Worm (Caenorhabditis elegans) whole organism, L1 larva: ENCODE results near the gene T24C4.5.

Experiments
- C16A3.4 ChIP-seq: fragments of 150-350 bp; optimal IDR thresholded peaks from 2 replicates; lab custom pipeline; 2014; ENCODE audit warnings: missing biosample characterization, missing genetic modification characterization
- C34B4.2 ChIP-seq: sonication (generic microtip); optimal IDR thresholded peaks from 2 replicates; lab custom pipeline; 2017; ENCODE audit warnings: mild to moderate bottlenecking, missing genetic modification characterization, missing compliant biosample characterization
- F16B12.6 ChIP-seq: fragments of 150-350 bp; optimal IDR thresholded peaks from 2 replicates; lab custom pipeline; 2014; ENCODE audit warnings: missing biosample characterization, missing genetic modification characterization
- alr-1 ChIP-seq: fragments of 200-800 bp; sonication (Bioruptor generic); optimal IDR thresholded peaks from 2 replicates; lab custom pipeline; 2018; ENCODE audit warnings: borderline replicate concordance, mild to moderate bottlenecking, missing genetic modification characterization, missing compliant biosample characterization
- aly-2 ChIP-seq: fragments of 150-350 bp; optimal IDR thresholded peaks from 2 replicates; lab custom pipeline; 2014; ENCODE audit warnings: missing biosample characterization, missing genetic modification characterization
- blmp-1 ChIP-seq: fragments of 150-350 bp; optimal IDR thresholded peaks from 2 replicates; lab custom pipeline; 2014; ENCODE audit warnings: missing biosample characterization, missing genetic modification characterization
- ceh-82 ChIP-seq, 3 experiments: fragments of 150-350 bp in 1 of 3; sonication (generic microtip) in 2 of 3; optimal IDR thresholded peaks; 2 replicates each; lab custom pipeline; 2014 to 2017; ENCODE audit warnings: missing biosample characterization in 3 of 3, missing genetic modification characterization in 3 of 3
- ceh-90 ChIP-seq: sonication (generic microtip); optimal IDR thresholded peaks from 2 replicates; lab custom pipeline; 2016; ENCODE audit warnings: missing genetic modification characterization, missing compliant biosample characterization
- ces-1 ChIP-seq: fragments of 150-350 bp; optimal IDR thresholded peaks from 2 replicates; lab custom pipeline; 2014; ENCODE audit warnings: missing biosample characterization, missing genetic modification reagents, missing genetic modification characterization
- efl-1 ChIP-seq, 4 experiments: fragments of 150-350 bp; optimal IDR thresholded peaks in 3 of 4; peaks in 1 of 4; 1 replicate in 1 of 4; 2 replicates in 3 of 4; lab custom pipeline; 2014; ENCODE audit warnings: missing biosample characterization in 2 of 4, missing genetic modification characterization in 2 of 4, missing genetic modification reagents in 2 of 4
- efl-3 ChIP-seq: fragments of 200-800 bp; sonication (Bioruptor generic); optimal IDR thresholded peaks from 2 replicates; lab custom pipeline; 2018; ENCODE audit warnings: mild to moderate bottlenecking, missing genetic modification characterization, missing compliant biosample characterization
- egl-13 ChIP-seq: sonication (generic microtip); optimal IDR thresholded peaks from 2 replicates; lab custom pipeline; 2016; ENCODE audit warnings: missing genotype, missing genetic modification reagents, missing genetic modification characterization, missing compliant biosample characterization
- elt-2 ChIP-seq: sonication (generic microtip); optimal IDR thresholded peaks from 2 replicates; lab custom pipeline; 2016; ENCODE audit warnings: missing genetic modification characterization, mild to moderate bottlenecking, inconsistent platforms, missing compliant biosample characterization, missing genetic modification reagents
- elt-3 ChIP-seq, 6 experiments: fragments of 150-350 bp in 1 of 6; sonication (generic microtip); optimal IDR thresholded peaks; 2 replicates each; lab custom pipeline; 2017 to 2018; ENCODE audit warnings: missing biosample characterization in 6 of 6, missing genetic modification characterization in 6 of 6, inconsistent platforms in 1 of 6
- ets-5 ChIP-seq: fragments of 200-800 bp; sonication (Bioruptor generic); IDR thresholded peaks from 2 replicates; pipeline ENCODE4 v1.3.6; 2022; ENCODE audit warnings: missing genetic modification characterization, missing compliant biosample characterization
- fkh-8 ChIP-seq: sonication (generic microtip); optimal IDR thresholded peaks from 2 replicates; lab custom pipeline; 2016; ENCODE audit warnings: mild to moderate bottlenecking, missing genetic modification characterization, missing compliant biosample characterization
- hlh-4 ChIP-seq: sonication (generic microtip); optimal IDR thresholded peaks from 2 replicates; lab custom pipeline; 2016; ENCODE audit warnings: mild to moderate bottlenecking, missing genetic modification characterization, missing compliant biosample characterization
- hpl-2 ChIP-seq: fragments of 150-350 bp; optimal IDR thresholded peaks from 2 replicates; lab custom pipeline; 2014; ENCODE audit warnings: missing biosample characterization, missing genetic modification reagents, missing genetic modification characterization
- isw-1 ChIP-seq: fragments of 200-800 bp; sonication (Bioruptor generic); IDR thresholded peaks from 2 replicates; pipeline ENCODE4 v1.3.6; 2022; ENCODE audit warnings: missing genetic modification characterization, missing compliant biosample characterization
- lin-15B ChIP-seq: fragments of 150-350 bp; sonication (generic microtip); optimal IDR thresholded peaks from 3 replicates; lab custom pipeline; 2014; ENCODE audit warnings: missing biosample characterization, missing genetic modification characterization
- lin-35 ChIP-seq, 2 experiments: fragments of 150-350 bp; optimal IDR thresholded peaks; 2 replicates each; lab custom pipeline; 2014; ENCODE audit warnings: missing biosample characterization in 2 of 2, missing genetic modification characterization in 2 of 2, missing genetic modification reagents in 2 of 2
- lin-39 ChIP-seq: fragments of 150-350 bp; optimal IDR thresholded peaks from 2 replicates; lab custom pipeline; 2014; ENCODE audit warnings: missing biosample characterization, missing genetic modification reagents, missing genetic modification characterization
- lsy-2 ChIP-seq, 2 experiments: fragments of 150-350 bp; optimal IDR thresholded peaks; 2 replicates each; lab custom pipeline; 2014; ENCODE audit warnings: missing biosample characterization in 2 of 2, missing genetic modification characterization in 2 of 2
- mdl-1 ChIP-seq, 2 experiments: fragments of 150-350 bp; optimal IDR thresholded peaks; 2 replicates each; lab custom pipeline; 2014 to 2017; ENCODE audit warnings: missing biosample characterization in 2 of 2, missing genetic modification characterization in 2 of 2, inconsistent platforms in 1 of 2
- mef-2 ChIP-seq: fragments of 150-350 bp; optimal IDR thresholded peaks from 2 replicates; lab custom pipeline; 2014; ENCODE audit warnings: missing biosample characterization, missing genetic modification characterization
- mep-1 ChIP-seq: fragments of 150-350 bp; optimal IDR thresholded peaks from 2 replicates; lab custom pipeline; 2014; ENCODE audit warnings: missing biosample characterization, missing genetic modification characterization
- nhr-11 ChIP-seq: fragments of 150-350 bp; optimal IDR thresholded peaks from 2 replicates; lab custom pipeline; 2014; ENCODE audit warnings: missing biosample characterization, missing genetic modification characterization
- nhr-12 ChIP-seq: sonication (generic microtip); optimal IDR thresholded peaks from 2 replicates; lab custom pipeline; 2017; ENCODE audit warnings: missing biosample characterization, missing genetic modification characterization
- nhr-47 ChIP-seq: sonication (generic microtip); optimal IDR thresholded peaks from 2 replicates; lab custom pipeline; 2016; ENCODE audit warnings: mild to moderate bottlenecking, missing genetic modification characterization, moderate library complexity, missing compliant biosample characterization
- nhr-71 ChIP-seq: sonication (generic microtip); optimal IDR thresholded peaks from 2 replicates; lab custom pipeline; 2016; ENCODE audit warnings: mild to moderate bottlenecking, missing genetic modification characterization, moderate library complexity, missing compliant biosample characterization
- nhr-84 ChIP-seq: sonication (generic microtip); optimal IDR thresholded peaks from 2 replicates; lab custom pipeline; 2017; ENCODE audit warnings: missing biosample characterization, missing genetic modification characterization
- nhr-90 ChIP-seq: sonication (generic microtip); optimal IDR thresholded peaks from 2 replicates; lab custom pipeline; 2016; ENCODE audit warnings: mild to moderate bottlenecking, missing genetic modification characterization, missing compliant biosample characterization; ENCODE audit not compliant: poor library complexity
- pag-3 ChIP-seq: sonication (generic microtip); optimal IDR thresholded peaks from 2 replicates; lab custom pipeline; 2017; ENCODE audit warnings: missing genetic modification characterization, mild to moderate bottlenecking, missing compliant biosample characterization, antibody characterized with exemption, borderline replicate concordance; ENCODE audit not compliant: insufficient read depth
- pqm-1 ChIP-seq: sonication (generic microtip); optimal IDR thresholded peaks from 3 replicates; lab custom pipeline; 2017; ENCODE audit warnings: missing biosample characterization, missing genetic modification characterization
- snpc-4 ChIP-seq: fragments of 150-350 bp; optimal IDR thresholded peaks from 2 replicates; lab custom pipeline; 2014; ENCODE audit warnings: missing biosample characterization, missing genetic modification characterization
- sox-4 ChIP-seq: sonication (generic microtip); optimal IDR thresholded peaks from 2 replicates; lab custom pipeline; 2016; ENCODE audit warnings: missing genetic modification characterization, missing compliant biosample characterization
- sptf-1 ChIP-seq: fragments of 150-350 bp; optimal IDR thresholded peaks from 2 replicates; lab custom pipeline; 2014; ENCODE audit warnings: missing biosample characterization, missing genetic modification characterization
- tbx-2 ChIP-seq: sonication (generic microtip); optimal IDR thresholded peaks from 2 replicates; lab custom pipeline; 2016; ENCODE audit warnings: missing genetic modification characterization, missing compliant biosample characterization
- tlp-1 ChIP-seq: fragments of 150-350 bp; optimal IDR thresholded peaks from 2 replicates; lab custom pipeline; 2014; ENCODE audit warnings: missing biosample characterization, missing genetic modification characterization
- unc-130 ChIP-seq: fragments of 150-350 bp; optimal IDR thresholded peaks from 2 replicates; lab custom pipeline; 2017; ENCODE audit warnings: missing biosample characterization, missing genetic modification characterization, inconsistent platforms
- unc-30 ChIP-seq: sonication (generic microtip); optimal IDR thresholded peaks from 2 replicates; lab custom pipeline; 2017; ENCODE audit warnings: missing biosample characterization, missing genetic modification characterization
- unc-98 ChIP-seq: fragments of 200-800 bp; sonication (Bioruptor generic); IDR thresholded peaks from 2 replicates; pipeline ENCODE4 v1.3.6; 2022; ENCODE audit warnings: missing genetic modification characterization, missing compliant biosample characterization
- xbp-1 ChIP-seq: sonication (generic microtip); optimal IDR thresholded peaks from 2 replicates; lab custom pipeline; 2016; ENCODE audit warnings: missing genetic modification characterization, missing compliant biosample characterization
- zag-1 ChIP-seq: fragments of 150-350 bp; optimal IDR thresholded peaks from 2 replicates; lab custom pipeline; 2014; ENCODE audit warnings: missing biosample characterization, missing genetic modification characterization
- ztf-11 ChIP-seq, 2 experiments: sonication (generic microtip); optimal IDR thresholded peaks; 2 replicates each; lab custom pipeline; 2016 to 2017; ENCODE audit warnings: missing genetic modification characterization in 2 of 2, missing biosample characterization in 1 of 2, missing compliant biosample characterization in 1 of 2

Gene T24C4.5

DNA sequence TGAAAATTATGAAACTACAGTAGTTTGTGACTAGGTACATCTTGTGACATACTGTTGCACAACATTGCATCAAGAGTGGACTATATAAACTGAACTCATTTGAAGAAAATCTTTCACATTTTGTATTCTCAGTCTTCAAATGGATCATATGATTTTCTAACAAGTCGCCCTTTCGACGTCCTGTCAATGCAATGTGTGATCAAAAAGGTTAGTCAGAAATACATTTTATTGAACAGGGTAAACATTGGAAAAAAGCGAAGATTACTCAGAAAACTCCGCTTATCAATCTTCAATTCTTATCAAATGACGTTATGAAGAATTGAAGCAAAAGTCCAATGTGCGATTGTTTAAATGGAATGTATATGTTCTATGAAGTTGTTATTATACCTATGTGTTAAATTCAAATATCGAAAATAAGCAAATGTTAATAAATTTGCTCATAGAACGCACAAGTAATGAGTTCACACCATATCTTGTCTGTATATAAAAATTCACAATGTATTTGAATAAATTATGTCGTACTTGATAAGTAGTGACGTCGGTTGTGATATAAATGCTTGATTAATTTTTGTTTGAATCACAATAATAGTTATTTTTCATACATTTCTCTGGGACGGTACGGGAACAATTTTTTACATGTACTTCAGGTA, 46.6 kb downstream of the T24C4.5 start, which contains the start of gene zip-2 (continued):
- TF ChIP-seq nhr-84 (tag; lab: Kevin White, UChicago) (no peak), ceh-90 (no peak), pag-3 (tag; lab: Kevin White, UChicago) (no peak), lin-35 (GFP tag; optimal IDR thresholded peaks at IDR 0.05; lab: Kevin White, UChicago) (peak in 1 of 2 experiments; percentile 48), tbx-2 (tag; lab: Kevin White, UChicago) (no peak), lin-15B (tag; lab: Kevin White, UChicago) (no peak), blmp-1 (tag; lab: Kevin White, UChicago) (peak; percentile 39), lin-39 (tag; lab: Kevin White, UChicago) (no peak), xbp-1 (no peak), tlp-1 (tag; lab: Kevin White, UChicago) (no peak), nhr-90 (tag; lab: Kevin White, UChicago) (peak; percentile 50), unc-98 (no peak), elt-3 (tag; optimal IDR thresholded peaks at IDR 0.05; lab: Kevin White, UChicago) (peak in 2 of 6 experiments; percentile 54 to 74), sptf-1 (no peak), snpc-4 (tag; lab: Kevin White, UChicago) (no peak), mdl-1 (tag; optimal IDR thresholded peaks at IDR 0.05; lab: Kevin White, UChicago) (peak in 1 of 2 experiments; percentile 19), ces-1 (no peak), isw-1 (GFP tag; lab: Robert Waterston, UW) (no peak), F16B12.6 (no peak), C34B4.2 (no peak), ceh-82 (tag; optimal IDR thresholded peaks at IDR 0.05; lab: Kevin White, UChicago) (no peak), C16A3.4 (tag; lab: Kevin White, UChicago) (peak; percentile 19), ets-5 (GFP tag; lab: Robert Waterston, UW) (no peak), mef-2 (tag; lab: Kevin White, UChicago) (peak; percentile 2), elt-2 (tag; lab: Kevin White, UChicago) (peak; percentile 66), unc-30 (tag; lab: Kevin White, UChicago) (no peak), sox-4 (tag; lab: Kevin White, UChicago) (no peak), zag-1 (tag; lab: Kevin White, UChicago) (no peak), nhr-71 (tag; lab: Kevin White, UChicago) (peak; percentile 52), mep-1 (tag; lab: Kevin White, UChicago) (no peak), hlh-4 (tag; lab: Kevin White, UChicago) (no peak), egl-13 (tag; lab: Kevin White, UChicago) (no peak), alr-1 (tag; lab: Kevin White, UChicago) (peak; percentile 99), hpl-2 (GFP tag; lab: Kevin White, UChicago) (no peak), efl-3 (GFP tag; lab: Kevin White, UChicago) (no peak), nhr-47 (tag; lab: Kevin White, UChicago) (peak; percentile 5), aly-2 (no peak), fkh-8 (tag; lab: Kevin White, UChicago) (peak; percentile 65), ztf-11 (tag; optimal IDR thresholded peaks at IDR 0.05; lab: Kevin White, UChicago) (no peak), efl-1 (optimal IDR thresholded peaks at IDR 0.05; lab: Kevin White, UChicago) (no peak), efl-1 (GFP tag; optimal IDR thresholded peaks at IDR 0.05 in 1 of 2; lab: Kevin White, UChicago) (peak in 1 of 2 experiments; percentile 90), nhr-12 (tag; lab: Kevin White, UChicago) (no peak), nhr-11 (tag; lab: Kevin White, UChicago) (no peak), lsy-2 (tag; optimal IDR thresholded peaks at IDR 0.05; lab: Kevin White, UChicago) (peak in 1 of 2 experiments; percentile 9), unc-130 (tag; lab: Kevin White, UChicago) (no peak), pqm-1 (tag; lab: Kevin White, UChicago) (peak; percentile 43)
